Comparison of ENCODE assay signal across 3 fruit fly cellular contexts in genomic region chr3R:14387840-14388239, dm6.
TF ChIP-seq lines count a peak whose summit lies in the region.

No protein-coding gene starts in this region.

TF ChIP-seq in whole organism, embryonic, 481 proteins besides CTCF, POLR2A, EP300 and RAD21 (continued from another document and continues in another):
- TF ChIP-seq CG32772 (GFP tag; IDR thresholded peaks at IDR 0.05; lab: Robert Waterston, UW) (peak; percentile 22; the same call in 1 of the 2 replicates), hth (optimal IDR thresholded peaks at IDR 0.05; lab: Kevin White, UChicago) (no peak), Drgx (GFP tag; IDR thresholded peaks at IDR 0.05; lab: Robert Waterston, UW) (peak; percentile 80), CG2120 (GFP tag; optimal IDR thresholded peaks at IDR 0.05; lab: Kevin White, UChicago) (peak; percentile 6), dmrt99B (tag; optimal IDR thresholded peaks at IDR 0.05; lab: Kevin White, UChicago) (peak; percentile 38), Kr (GFP tag; optimal IDR thresholded peaks at IDR 0.05; lab: Kevin White, UChicago) (no peak), Rx (GFP tag; IDR thresholded peaks at IDR 0.05; lab: Robert Waterston, UW) (no peak), zfh1 (GFP tag; IDR thresholded peaks at IDR 0.05; lab: Robert Waterston, UW) (peak; percentile 17; the same call in 1 of the 3 replicates), vnd (GFP tag; IDR thresholded peaks at IDR 0.05; lab: Robert Waterston, UW; ENCODE audit: partially characterized antibody) (no peak), NC2α (GFP tag; optimal IDR thresholded peaks at IDR 0.05; lab: Kevin White, UChicago) (no peak), Med (GFP tag; lab: Kevin White, UChicago) (peak; percentile 31), CG11093 (GFP tag; IDR thresholded peaks at IDR 0.05; lab: Robert Waterston, UW) (peak; percentile 52; the same call in 1 of the 3 replicates), D19B (GFP tag; optimal IDR thresholded peaks at IDR 0.05; lab: Kevin White, UChicago) (peak; percentile 36), Sin3A (optimal IDR thresholded peaks at IDR 0.05; lab: Kevin White, UChicago) (no peak), CG9932 (GFP tag; IDR thresholded peaks at IDR 0.05; lab: Robert Waterston, UW) (peak; percentile 25; the same call in 1 of the 2 replicates), lilli (GFP tag; optimal IDR thresholded peaks at IDR 0.05; lab: Kevin White, UChicago) (peak; percentile 12), Ptx1 (GFP tag; IDR thresholded peaks at IDR 0.05; lab: Robert Waterston, UW) (peak; percentile 49), sima (GFP tag; optimal IDR thresholded peaks at IDR 0.05; lab: Kevin White, UChicago) (no peak), CG10366 (GFP tag; IDR thresholded peaks at IDR 0.05; lab: Robert Waterston, UW) (peak; percentile 21; the same call in 1 of the 2 replicates), CG2712 (tag; optimal IDR thresholded peaks at IDR 0.05; lab: Kevin White, UChicago) (peak; percentile 37), ind (GFP tag; optimal IDR thresholded peaks at IDR 0.05; lab: Kevin White, UChicago) (peak; percentile 9), ssp (GFP tag; IDR thresholded peaks at IDR 0.05; lab: Robert Waterston, UW) (0 out of 2 replicates have a peak, but pooled peaks have one; percentile 23), Xbp1 (GFP tag; optimal IDR thresholded peaks at IDR 0.05; lab: Kevin White, UChicago) (peak; percentile 33), tgo (GFP tag; IDR thresholded peaks at IDR 0.05; lab: Robert Waterston, UW) (peak; percentile 44; the same call in 2 of the 3 replicates), lmd (GFP tag; IDR thresholded peaks at IDR 0.05; lab: Robert Waterston, UW) (peak; percentile 54), gsb (GFP tag; IDR thresholded peaks at IDR 0.05; lab: Robert Waterston, UW) (no peak), CG31388 (GFP tag; optimal IDR thresholded peaks at IDR 0.05; lab: Kevin White, UChicago) (no peak), prd (optimal IDR thresholded peaks at IDR 0.05; lab: Kevin White, UChicago) (no peak), prd (GFP tag; IDR thresholded peaks at IDR 0.05; lab: Robert Waterston, UW) (peak; percentile 57; the same call in 2 of the 3 replicates), cad (GFP tag; optimal IDR thresholded peaks at IDR 0.05; lab: Kevin White, UChicago) (no peak), CG18262 (tag; optimal IDR thresholded peaks at IDR 0.05; lab: Kevin White, UChicago) (peak; percentile 12), gem (tag; optimal IDR thresholded peaks at IDR 0.05; lab: Kevin White, UChicago) (peak; percentile 49), CG4424 (GFP tag; optimal IDR thresholded peaks at IDR 0.05; lab: Kevin White, UChicago) (peak; percentile 21), Eip74EF (GFP tag; optimal IDR thresholded peaks at IDR 0.05; lab: Kevin White, UChicago) (no peak), dan (GFP tag; IDR thresholded peaks at IDR 0.05; lab: Robert Waterston, UW) (no peak), ranshi (GFP tag; IDR thresholded peaks at IDR 0.05; lab: Robert Waterston, UW) (0 out of 2 replicates have a peak, but pooled peaks have one; percentile 16), da (GFP tag; optimal IDR thresholded peaks at IDR 0.05; lab: Kevin White, UChicago) (no peak), nmo (GFP tag; optimal IDR thresholded peaks at IDR 0.05; lab: Kevin White, UChicago) (peak; percentile 14), nom (GFP tag; optimal IDR thresholded peaks at IDR 0.05; lab: Kevin White, UChicago) (peak; percentile 76), hkb (optimal IDR thresholded peaks at IDR 0.05; lab: Kevin White, UChicago) (no peak), hkb (GFP tag; IDR thresholded peaks at IDR 0.05; lab: Robert Waterston, UW) (peak; percentile 20; the same call in 1 of the 2 replicates), CG1603 (tag; optimal IDR thresholded peaks at IDR 0.05; lab: Kevin White, UChicago) (peak; percentile 33), dysf (GFP tag; IDR thresholded peaks at IDR 0.05; lab: Robert Waterston, UW) (peak; percentile 53; the same call in 2 of the 3 replicates)

TF ChIP-seq in whole organism, prepupa, 60 proteins besides CTCF, POLR2A, EP300 and RAD21 (continued from another document):
- TF ChIP-seq CG6276 (GFP tag; optimal IDR thresholded peaks at IDR 0.05; lab: Kevin White, UChicago) (peak; percentile 55), fd85E (GFP tag; optimal IDR thresholded peaks at IDR 0.05; lab: Kevin White, UChicago) (no peak), fd59A (GFP tag; optimal IDR thresholded peaks at IDR 0.05; lab: Kevin White, UChicago) (peak; percentile 76), CG15336 (GFP tag; IDR thresholded peaks at IDR 0.05; lab: Robert Waterston, UW) (peak; percentile 80), CG6854 (GFP tag; optimal IDR thresholded peaks at IDR 0.05; lab: Kevin White, UChicago) (no peak), Blimp-1 (GFP tag; optimal IDR thresholded peaks at IDR 0.05; lab: Kevin White, UChicago) (peak; percentile 43), Sox15 (GFP tag; optimal IDR thresholded peaks at IDR 0.05; lab: Kevin White, UChicago) (peak; percentile 35), CG16779 (tag; optimal IDR thresholded peaks at IDR 0.05; lab: Kevin White, UChicago) (peak; percentile 58), Ets21C (GFP tag; optimal IDR thresholded peaks at IDR 0.05; lab: Kevin White, UChicago) (peak; percentile 5), Gug (GFP tag; IDR thresholded peaks at IDR 0.05; lab: Robert Waterston, UW) (peak; percentile 77), CG6792 (GFP tag; optimal IDR thresholded peaks at IDR 0.05; lab: Kevin White, UChicago) (peak; percentile 79), Sox102F (GFP tag; optimal IDR thresholded peaks at IDR 0.05; lab: Kevin White, UChicago) (peak; percentile 51), achi (GFP tag; optimal IDR thresholded peaks at IDR 0.05; lab: Kevin White, UChicago) (peak; percentile 82), CG10669 (GFP tag; optimal IDR thresholded peaks at IDR 0.05; lab: Kevin White, UChicago) (peak; percentile 86), Eip78C (GFP tag; lab: Kevin White, UChicago) (peak; percentile 95), Ets96B (tag; optimal IDR thresholded peaks at IDR 0.05; lab: Kevin White, UChicago) (peak; percentile 88), eg (GFP tag; IDR thresholded peaks at IDR 0.05; lab: Robert Waterston, UW) (peak; percentile 81), CG1621 (tag; optimal IDR thresholded peaks at IDR 0.05; lab: Kevin White, UChicago) (peak; percentile 80), CG6808 (GFP tag; optimal IDR thresholded peaks at IDR 0.05; lab: Kevin White, UChicago) (peak; percentile 88), vri (GFP tag; optimal IDR thresholded peaks at IDR 0.05; lab: Kevin White, UChicago) (peak; percentile 45), CG3032 (tag; optimal IDR thresholded peaks at IDR 0.05; lab: Kevin White, UChicago) (peak; percentile 86), salr (GFP tag; optimal IDR thresholded peaks at IDR 0.05; lab: Kevin White, UChicago) (peak; percentile 63 to 78), CG7368 (GFP tag; optimal IDR thresholded peaks at IDR 0.05; lab: Kevin White, UChicago) (peak; percentile 68), ss (GFP tag; optimal IDR thresholded peaks at IDR 0.05; lab: Kevin White, UChicago) (peak; percentile 66 to 88), dac (GFP tag; optimal IDR thresholded peaks at IDR 0.05; lab: Kevin White, UChicago) (peak; percentile 48), CG11294 (GFP tag; IDR thresholded peaks at IDR 0.05; lab: Robert Waterston, UW) (peak; percentile 69), CG4318 (GFP tag; optimal IDR thresholded peaks at IDR 0.05; lab: Kevin White, UChicago) (peak; percentile 65), cyc (GFP tag; optimal IDR thresholded peaks at IDR 0.05; lab: Kevin White, UChicago) (peak; percentile 69), svp (GFP tag; lab: Kevin White, UChicago) (peak; percentile 82), CG3919 (GFP tag; optimal IDR thresholded peaks at IDR 0.05; lab: Kevin White, UChicago) (peak; percentile 88), acj6 (GFP tag; optimal IDR thresholded peaks at IDR 0.05; lab: Kevin White, UChicago) (peak; percentile 81), fkh (GFP tag; optimal IDR thresholded peaks at IDR 0.05; lab: Kevin White, UChicago) (no peak), CG8632 (GFP tag; optimal IDR thresholded peaks at IDR 0.05; lab: Kevin White, UChicago) (peak; percentile 48), CG10631 (GFP tag; optimal IDR thresholded peaks at IDR 0.05; lab: Kevin White, UChicago) (peak; percentile 86), Lpt (GFP tag; optimal IDR thresholded peaks at IDR 0.05; lab: Kevin White, UChicago) (peak; percentile 73), pdm3 (GFP tag; optimal IDR thresholded peaks at IDR 0.05; lab: Kevin White, UChicago) (peak; percentile 82), OdsH (GFP tag; optimal IDR thresholded peaks at IDR 0.05; lab: Kevin White, UChicago) (peak; percentile 82), lz (GFP tag; optimal IDR thresholded peaks at IDR 0.05; lab: Kevin White, UChicago) (peak; percentile 71)
TF ChIP-seq in whole organism, prepupa: peak in this region for 55.

TF ChIP-seq in whole organism, wandering third instar larva, 38 proteins besides CTCF, POLR2A, EP300 and RAD21 (continued from another document):
- TF ChIP-seq sv (GFP tag; optimal IDR thresholded peaks at IDR 0.05; lab: Kevin White, UChicago) (no peak), N (GFP tag; optimal IDR thresholded peaks at IDR 0.05; lab: Kevin White, UChicago) (no peak), Hr78 (GFP tag; optimal IDR thresholded peaks at IDR 0.05; lab: Kevin White, UChicago) (no peak), Hnf4 (GFP tag; optimal IDR thresholded peaks at IDR 0.05; lab: Kevin White, UChicago) (peak; percentile 51), br (GFP tag; optimal IDR thresholded peaks at IDR 0.05; lab: Kevin White, UChicago) (peak; percentile 51), CG9705 (GFP tag; optimal IDR thresholded peaks at IDR 0.05; lab: Kevin White, UChicago) (no peak), CrebA (GFP tag; optimal IDR thresholded peaks at IDR 0.05; lab: Kevin White, UChicago; ENCODE audit: borderline replicate concordance) (no peak)
